Fruit fly (Drosophila melanogaster) whole organism, prepupa: Measurements from ENCODE around the gene SdhCL.

Experiments
- CG6276 ChIP-seq: fragments of 200-800 bp; sonication (Bioruptor generic); optimal IDR thresholded peaks from 2 replicates; lab custom pipeline; 2017; ENCODE audit warnings: missing biosample characterization, mild to moderate bottlenecking, missing genetic modification characterization
- Hr38 ChIP-seq: sonication (Bioruptor generic); optimal IDR thresholded peaks from 2 replicates; lab custom pipeline; 2016; ENCODE audit warnings: missing biosample characterization, missing genetic modification characterization
- Smox ChIP-seq: fragments of 200-800 bp; sonication (Bioruptor generic); optimal IDR thresholded peaks from 3 replicates; lab custom pipeline; 2016; ENCODE audit warnings: missing biosample characterization, missing genetic modification characterization
- Sox14 ChIP-seq: fragments of 200-800 bp; sonication (Bioruptor generic); optimal IDR thresholded peaks from 3 replicates; lab custom pipeline; 2016; ENCODE audit warnings: missing biosample characterization, missing genetic modification characterization
- cyc ChIP-seq: fragments of 200-800 bp; sonication (Bioruptor generic); optimal IDR thresholded peaks from 3 replicates; lab custom pipeline; 2016; ENCODE audit warnings: missing biosample characterization, missing genetic modification characterization
- eg ChIP-seq: fragments of 200-800 bp; sonication (Bioruptor generic); IDR thresholded peaks from 3 replicates; pipeline ENCODE4 v1.3.6; 2022; ENCODE audit warnings: missing biosample characterization, missing genetic modification characterization
- net ChIP-seq: fragments of 200-800 bp; sonication (Bioruptor generic); optimal IDR thresholded peaks from 3 replicates; lab custom pipeline; 2016; ENCODE audit warnings: missing biosample characterization, missing genetic modification characterization

DNA sequence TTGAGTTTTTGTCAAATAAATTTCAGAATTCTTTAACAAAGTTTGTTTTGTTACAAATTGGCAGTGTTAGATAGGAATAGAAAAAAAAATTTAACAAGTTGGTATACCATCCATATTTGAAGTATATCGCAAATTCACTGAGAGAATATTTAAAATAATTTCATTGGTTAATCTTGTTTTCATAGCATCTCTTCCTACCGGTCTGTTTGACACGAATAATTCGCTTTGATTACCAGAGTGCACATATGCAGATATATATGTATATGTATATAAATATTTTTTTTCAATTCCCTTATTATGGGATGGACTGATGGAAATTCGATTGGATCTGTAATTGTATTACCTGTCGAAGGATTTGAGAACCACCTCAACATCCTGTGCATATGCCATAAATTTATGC is at the start of gene SdhCL:
- no peak for TF ChIP-seq Hr38 (GFP tag; lab: Kevin White, UChicago)
- no peak for TF ChIP-seq eg
- TF ChIP-seq Smox (GFP tag; lab: Kevin White, UChicago), result no peak
- no peak for TF ChIP-seq cyc (GFP tag; lab: Kevin White, UChicago)
- TF ChIP-seq CG6276 (GFP tag; lab: Kevin White, UChicago), result no peak
- no peak for TF ChIP-seq net (GFP tag; lab: Kevin White, UChicago)
- no peak for TF ChIP-seq Sox14 (GFP tag; lab: Kevin White, UChicago)
